Worm (Caenorhabditis elegans): ENCODE results near the gene srlf-18.

DNA sequence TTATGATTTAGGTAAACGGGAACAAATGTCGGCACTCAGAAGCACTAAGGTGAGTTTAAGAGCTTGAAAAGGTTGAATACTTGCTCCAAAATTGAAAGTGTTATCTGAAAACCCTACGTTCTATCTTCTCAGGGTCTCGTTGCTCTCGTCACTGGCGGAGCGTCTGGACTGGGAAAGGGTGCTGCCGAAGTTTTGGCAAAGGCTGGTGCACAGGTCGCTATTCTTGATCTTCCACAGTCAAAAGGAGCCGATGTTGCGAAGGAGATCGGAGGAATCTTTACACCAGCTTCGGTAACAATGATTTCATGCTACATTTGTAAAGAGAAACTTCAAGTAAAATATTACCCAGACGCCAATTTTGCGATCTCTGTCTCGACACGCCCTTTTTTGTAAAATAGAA lies 30.0 kb upstream of the srlf-18 start, which contains the start of gene ard-1:
- TF ChIP-seq W03F9.2 (tag; optimal IDR thresholded peaks at IDR 0.05) (no peak), him-1 (tag; optimal IDR thresholded peaks at IDR 0.05) (no peak)

Data from whole organism, L4/young adult.